Worm (Caenorhabditis elegans) whole organism, L1 larva: ENCODE data around the gene K11D12.14.

Source experiments
- C04F5.9 ChIP-seq: sonication (generic microtip); optimal IDR thresholded peaks from 2 replicates; lab custom pipeline; 2016; ENCODE audit warnings: missing genetic modification characterization, missing compliant biosample characterization
- C16A3.4 ChIP-seq: fragments of 150-350 bp; optimal IDR thresholded peaks from 2 replicates; lab custom pipeline; 2014; ENCODE audit warnings: missing biosample characterization, missing genetic modification characterization
- C34B4.2 ChIP-seq: sonication (generic microtip); optimal IDR thresholded peaks from 2 replicates; lab custom pipeline; 2017; ENCODE audit warnings: mild to moderate bottlenecking, missing genetic modification characterization, missing compliant biosample characterization
- F16B12.6 ChIP-seq: fragments of 150-350 bp; optimal IDR thresholded peaks from 2 replicates; lab custom pipeline; 2014; ENCODE audit warnings: missing biosample characterization, missing genetic modification characterization
- alr-1 ChIP-seq: fragments of 200-800 bp; sonication (Bioruptor generic); optimal IDR thresholded peaks from 2 replicates; lab custom pipeline; 2018; ENCODE audit warnings: borderline replicate concordance, mild to moderate bottlenecking, missing genetic modification characterization, missing compliant biosample characterization
- ama-1 ChIP-seq: fragments of 150-350 bp; optimal IDR thresholded peaks from 2 replicates; lab custom pipeline; 2014
- blmp-1 ChIP-seq: fragments of 150-350 bp; optimal IDR thresholded peaks from 2 replicates; lab custom pipeline; 2014; ENCODE audit warnings: missing biosample characterization, missing genetic modification characterization
- ceh-82 ChIP-seq, 3 experiments: fragments of 150-350 bp in 1 of 3; sonication (generic microtip) in 2 of 3; optimal IDR thresholded peaks; 2 replicates each; lab custom pipeline; 2014 to 2017; ENCODE audit warnings: missing biosample characterization in 3 of 3, missing genetic modification characterization in 3 of 3
- dpl-1 ChIP-seq, 3 experiments: fragments of 150-350 bp in 2 of 3; sonication (generic microtip) in 1 of 3; optimal IDR thresholded peaks; 2 replicates each; lab custom pipeline; 2014 to 2017; ENCODE audit warnings: missing biosample characterization in 3 of 3, missing genetic modification characterization in 3 of 3, missing genetic modification reagents in 3 of 3
- efl-1 ChIP-seq, 4 experiments: fragments of 150-350 bp; optimal IDR thresholded peaks in 3 of 4; peaks in 1 of 4; 1 replicate in 1 of 4; 2 replicates in 3 of 4; lab custom pipeline; 2014; ENCODE audit warnings: missing biosample characterization in 2 of 4, missing genetic modification characterization in 2 of 4, missing genetic modification reagents in 2 of 4
- egl-13 ChIP-seq: sonication (generic microtip); optimal IDR thresholded peaks from 2 replicates; lab custom pipeline; 2016; ENCODE audit warnings: missing genotype, missing genetic modification reagents, missing genetic modification characterization, missing compliant biosample characterization
- egl-27 ChIP-seq, 2 experiments: fragments of 150-350 bp in 1 of 2; sonication (generic microtip); optimal IDR thresholded peaks; 3 replicates each; lab custom pipeline; 2017 to 2018; ENCODE audit warnings: missing biosample characterization in 2 of 2, missing genetic modification characterization in 2 of 2, missing genetic modification reagents in 2 of 2
- elt-2 ChIP-seq: sonication (generic microtip); optimal IDR thresholded peaks from 2 replicates; lab custom pipeline; 2016; ENCODE audit warnings: missing genetic modification characterization, mild to moderate bottlenecking, inconsistent platforms, missing compliant biosample characterization, missing genetic modification reagents
- elt-3 ChIP-seq, 6 experiments: fragments of 150-350 bp in 1 of 6; sonication (generic microtip); optimal IDR thresholded peaks; 2 replicates each; lab custom pipeline; 2017 to 2018; ENCODE audit warnings: missing biosample characterization in 6 of 6, missing genetic modification characterization in 6 of 6, inconsistent platforms in 1 of 6
- ets-5 ChIP-seq: fragments of 200-800 bp; sonication (Bioruptor generic); IDR thresholded peaks from 2 replicates; pipeline ENCODE4 v1.3.6; 2022; ENCODE audit warnings: missing genetic modification characterization, missing compliant biosample characterization
- fkh-10 ChIP-seq: sonication (generic microtip); optimal IDR thresholded peaks from 2 replicates; lab custom pipeline; 2017; ENCODE audit warnings: missing biosample characterization, missing genetic modification reagents, missing genetic modification characterization
- fos-1 ChIP-seq: fragments of 150-350 bp; optimal IDR thresholded peaks from 2 replicates; lab custom pipeline; 2014; ENCODE audit warnings: missing biosample characterization, missing genetic modification characterization
- grh-1 ChIP-seq: fragments of 200-800 bp; sonication (Bioruptor generic); IDR thresholded peaks from 2 replicates; pipeline ENCODE4 v1.3.6; 2022; ENCODE audit warnings: missing genetic modification reagents, missing genetic modification characterization, missing compliant biosample characterization
- hlh-4 ChIP-seq: sonication (generic microtip); optimal IDR thresholded peaks from 2 replicates; lab custom pipeline; 2016; ENCODE audit warnings: mild to moderate bottlenecking, missing genetic modification characterization, missing compliant biosample characterization
- hpl-2 ChIP-seq: fragments of 150-350 bp; optimal IDR thresholded peaks from 2 replicates; lab custom pipeline; 2014; ENCODE audit warnings: missing biosample characterization, missing genetic modification reagents, missing genetic modification characterization
- isw-1 ChIP-seq: fragments of 200-800 bp; sonication (Bioruptor generic); IDR thresholded peaks from 2 replicates; pipeline ENCODE4 v1.3.6; 2022; ENCODE audit warnings: missing genetic modification characterization, missing compliant biosample characterization
- jun-1 ChIP-seq: fragments of 150-350 bp; optimal IDR thresholded peaks from 2 replicates; lab custom pipeline; 2014; ENCODE audit warnings: missing biosample characterization, missing genetic modification reagents, missing genetic modification characterization
- lin-13 ChIP-seq: fragments of 150-350 bp; optimal IDR thresholded peaks from 2 replicates; lab custom pipeline; 2014; ENCODE audit warnings: missing biosample characterization, missing genetic modification reagents, missing genetic modification characterization
- lir-3 ChIP-seq: sonication (generic microtip); optimal IDR thresholded peaks from 2 replicates; lab custom pipeline; 2016; ENCODE audit warnings: mild to moderate bottlenecking, missing genetic modification characterization, moderate library complexity, missing compliant biosample characterization; ENCODE audit not compliant: poor library complexity
- lsy-2 ChIP-seq, 2 experiments: fragments of 150-350 bp; optimal IDR thresholded peaks; 2 replicates each; lab custom pipeline; 2014; ENCODE audit warnings: missing biosample characterization in 2 of 2, missing genetic modification characterization in 2 of 2
- mdl-1 ChIP-seq, 2 experiments: fragments of 150-350 bp; optimal IDR thresholded peaks; 2 replicates each; lab custom pipeline; 2014 to 2017; ENCODE audit warnings: missing biosample characterization in 2 of 2, missing genetic modification characterization in 2 of 2, inconsistent platforms in 1 of 2
- mef-2 ChIP-seq: fragments of 150-350 bp; optimal IDR thresholded peaks from 2 replicates; lab custom pipeline; 2014; ENCODE audit warnings: missing biosample characterization, missing genetic modification characterization
- nhr-12 ChIP-seq: sonication (generic microtip); optimal IDR thresholded peaks from 2 replicates; lab custom pipeline; 2017; ENCODE audit warnings: missing biosample characterization, missing genetic modification characterization
- nhr-20 ChIP-seq: sonication (generic microtip); optimal IDR thresholded peaks from 2 replicates; lab custom pipeline; 2016; ENCODE audit warnings: mild to moderate bottlenecking, missing genetic modification characterization, missing compliant biosample characterization
- nhr-71 ChIP-seq: sonication (generic microtip); optimal IDR thresholded peaks from 2 replicates; lab custom pipeline; 2016; ENCODE audit warnings: mild to moderate bottlenecking, missing genetic modification characterization, moderate library complexity, missing compliant biosample characterization
- nhr-76 ChIP-seq: sonication (generic microtip); optimal IDR thresholded peaks from 2 replicates; lab custom pipeline; 2017; ENCODE audit warnings: missing biosample characterization, missing genetic modification characterization
- nhr-84 ChIP-seq: sonication (generic microtip); optimal IDR thresholded peaks from 2 replicates; lab custom pipeline; 2017; ENCODE audit warnings: missing biosample characterization, missing genetic modification characterization
- snpc-4 ChIP-seq: fragments of 150-350 bp; optimal IDR thresholded peaks from 2 replicates; lab custom pipeline; 2014; ENCODE audit warnings: missing biosample characterization, missing genetic modification characterization
- sox-4 ChIP-seq: sonication (generic microtip); optimal IDR thresholded peaks from 2 replicates; lab custom pipeline; 2016; ENCODE audit warnings: missing genetic modification characterization, missing compliant biosample characterization
- sptf-1 ChIP-seq: fragments of 150-350 bp; optimal IDR thresholded peaks from 2 replicates; lab custom pipeline; 2014; ENCODE audit warnings: missing biosample characterization, missing genetic modification characterization
- unc-130 ChIP-seq: fragments of 150-350 bp; optimal IDR thresholded peaks from 2 replicates; lab custom pipeline; 2017; ENCODE audit warnings: missing biosample characterization, missing genetic modification characterization, inconsistent platforms
- unc-30 ChIP-seq: sonication (generic microtip); optimal IDR thresholded peaks from 2 replicates; lab custom pipeline; 2017; ENCODE audit warnings: missing biosample characterization, missing genetic modification characterization
- unc-62 ChIP-seq: fragments of 150-350 bp; optimal IDR thresholded peaks from 2 replicates; lab custom pipeline; 2014; ENCODE audit warnings: missing biosample characterization, missing genetic modification reagents, missing genetic modification characterization
- unc-86 ChIP-seq: sonication (generic microtip); optimal IDR thresholded peaks from 2 replicates; lab custom pipeline; 2016; ENCODE audit warnings: missing genetic modification characterization, missing compliant biosample characterization
- vab-15 ChIP-seq: sonication (generic microtip); optimal IDR thresholded peaks from 2 replicates; lab custom pipeline; 2017; ENCODE audit warnings: missing genotype, mild to moderate bottlenecking, missing genetic modification characterization, missing compliant biosample characterization
- xbp-1 ChIP-seq: sonication (generic microtip); optimal IDR thresholded peaks from 2 replicates; lab custom pipeline; 2016; ENCODE audit warnings: missing genetic modification characterization, missing compliant biosample characterization
- zag-1 ChIP-seq: fragments of 150-350 bp; optimal IDR thresholded peaks from 2 replicates; lab custom pipeline; 2014; ENCODE audit warnings: missing biosample characterization, missing genetic modification characterization
- zip-4 ChIP-seq: fragments of 200-800 bp; sonication (Bioruptor generic); optimal IDR thresholded peaks from 2 replicates; lab custom pipeline; 2018; ENCODE audit warnings: mild to moderate bottlenecking, missing genetic modification characterization, moderate library complexity, missing compliant biosample characterization
- ztf-11 ChIP-seq, 2 experiments: sonication (generic microtip); optimal IDR thresholded peaks; 2 replicates each; lab custom pipeline; 2016 to 2017; ENCODE audit warnings: missing genetic modification characterization in 2 of 2, missing biosample characterization in 1 of 2, missing compliant biosample characterization in 1 of 2
- ztf-4 ChIP-seq: fragments of 150-350 bp; optimal IDR thresholded peaks from 2 replicates; lab custom pipeline; 2014; ENCODE audit warnings: missing biosample characterization, missing genetic modification characterization

K11D12.14 gene

DNA sequence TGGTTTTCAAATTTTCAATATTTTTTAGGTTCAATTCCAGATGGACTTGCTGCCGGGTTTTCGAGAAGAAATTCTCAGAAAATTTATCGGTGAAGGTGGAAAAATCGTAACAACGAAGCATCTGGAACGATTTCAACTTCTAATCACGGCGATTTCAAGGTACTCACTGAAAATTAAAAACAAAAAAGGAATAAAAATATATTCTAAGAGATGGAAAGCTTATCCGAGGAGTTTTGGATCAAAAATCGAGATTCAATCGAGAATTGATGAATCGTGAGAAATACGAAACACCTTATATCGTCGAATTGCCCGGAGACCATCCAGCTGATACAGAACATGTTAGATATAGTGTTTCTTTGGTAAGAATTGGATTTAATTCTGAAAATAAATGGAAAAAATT, 2.8 kb downstream of the K11D12.14 start, which contains the start of gene K11D12.12:
Gene K11D12.12, plus strand, starts transcription at position 29 of the 400 bp plus-strand sequence.
- TF ChIP-seq efl-1 (optimal IDR thresholded peaks at IDR 0.05; lab: Kevin White, UChicago) (no peak), efl-1 (GFP tag; optimal IDR thresholded peaks at IDR 0.05 in 1 of 2; lab: Kevin White, UChicago) (peak in 1 of 2 experiments; percentile 91), nhr-71 (tag; lab: Kevin White, UChicago) (no peak)

DNA sequence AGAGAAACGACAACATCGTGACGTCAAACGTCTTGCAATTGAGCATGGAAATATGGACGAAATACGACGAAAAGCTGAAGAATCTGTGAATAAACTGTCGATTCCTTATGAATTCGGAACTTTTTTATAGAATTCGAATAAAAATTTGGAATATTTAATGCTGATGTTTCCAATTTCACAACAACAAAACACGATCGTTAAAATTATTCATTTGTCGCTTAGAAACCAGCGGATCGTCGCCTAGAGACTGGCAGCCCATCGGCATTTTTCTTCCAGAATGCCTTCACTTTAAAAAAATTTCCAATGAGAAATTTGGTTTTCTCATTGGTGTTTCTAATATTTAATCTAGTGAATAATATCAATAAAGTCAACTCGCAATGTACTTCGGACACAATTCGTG, 3.9 kb downstream of the K11D12.14 start, which contains the start of gene cwp-4:
Gene cwp-4, plus strand, starts transcription at position 301 of the 400 bp plus-strand sequence.
- TF ChIP-seq unc-62 = no peak
- no peak for TF ChIP-seq zag-1
- no peak for TF ChIP-seq ama-1 (lab: Kevin White, UChicago)
- TF ChIP-seq alr-1 (tag; lab: Kevin White, UChicago) = no peak
- no peak for TF ChIP-seq egl-27 (tag; optimal IDR thresholded peaks at IDR 0.05; lab: Kevin White, UChicago)
- TF ChIP-seq hlh-4 (tag; lab: Kevin White, UChicago) = no peak
- TF ChIP-seq xbp-1 (tag; lab: Kevin White, UChicago) = no peak
- no peak for TF ChIP-seq hpl-2 (GFP tag; lab: Kevin White, UChicago)
- TF ChIP-seq nhr-71 (tag; lab: Kevin White, UChicago) = no peak
- no peak for TF ChIP-seq grh-1 (GFP tag; lab: Robert Waterston, UW)

DNA sequence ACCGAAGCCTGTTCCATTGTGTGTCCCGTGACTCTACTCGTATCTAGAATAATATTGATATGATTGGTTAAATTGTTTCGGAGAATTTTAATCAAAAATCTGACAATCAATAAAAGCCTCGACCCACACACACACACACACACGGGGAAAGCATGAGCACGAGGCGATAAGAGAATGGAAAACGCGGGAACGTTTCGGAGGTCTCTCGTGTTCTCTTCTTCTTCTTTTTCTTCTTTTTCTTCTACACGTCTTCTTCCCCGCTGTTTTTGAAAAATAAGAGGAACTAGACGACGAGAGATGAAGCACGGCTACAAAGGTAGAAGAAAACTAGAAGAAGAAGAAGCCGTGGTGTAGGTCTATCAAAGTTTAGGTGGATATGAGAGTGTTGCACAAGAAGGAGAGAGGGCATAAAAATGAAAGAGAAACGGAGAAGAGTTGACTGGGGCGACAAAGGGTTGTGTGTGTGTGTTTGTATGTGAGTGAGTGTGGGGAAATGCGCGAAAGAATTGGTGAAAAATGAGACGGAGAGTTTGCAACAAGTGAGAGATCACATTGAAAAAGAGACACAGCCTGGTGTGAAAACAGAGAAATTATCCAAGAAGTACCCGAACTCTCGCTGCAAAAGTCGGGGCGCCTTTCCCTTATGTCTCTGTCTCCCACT, 15.5 kb downstream of the K11D12.14 start, which contains the start of gene mlk-1:
Gene mlk-1, minus strand, starts transcription at position 51 of the 661 bp plus-strand sequence.
- TF ChIP-seq fkh-10 (GFP tag; lab: Kevin White, UChicago) (peak; percentile 73), ets-5 (GFP tag; lab: Robert Waterston, UW) (no peak), ztf-11 (tag; optimal IDR thresholded peaks at IDR 0.05; lab: Kevin White, UChicago) (no peak), nhr-20 (tag; lab: Kevin White, UChicago) (peak; percentile 44), snpc-4 (tag; lab: Kevin White, UChicago) (peak; percentile 38), unc-130 (tag; lab: Kevin White, UChicago) (peak; percentile 18), elt-2 (peak; percentile 48), unc-62 (no peak), hpl-2 (GFP tag; lab: Kevin White, UChicago) (no peak), dpl-1 (GFP tag; optimal IDR thresholded peaks at IDR 0.05; lab: Kevin White, UChicago) (peak in 2 of 3 experiments; percentile 6 to 36), sox-4 (tag; lab: Kevin White, UChicago) (no peak), F16B12.6 (tag; lab: Kevin White, UChicago) (no peak), zag-1 (no peak), ama-1 (lab: Kevin White, UChicago) (peak; percentile 16), blmp-1 (tag; lab: Kevin White, UChicago) (peak; percentile 80), jun-1 (tag; lab: Kevin White, UChicago) (peak; percentile 36), mdl-1 (tag; optimal IDR thresholded peaks at IDR 0.05; lab: Kevin White, UChicago) (no peak), egl-13 (tag; lab: Kevin White, UChicago) (peak; percentile 28), nhr-12 (no peak), nhr-71 (tag; lab: Kevin White, UChicago) (peak; percentile 57), C04F5.9 (no peak), xbp-1 (tag; lab: Kevin White, UChicago) (peak; percentile 10), vab-15 (tag; lab: Kevin White, UChicago) (no peak), nhr-76 (tag; lab: Kevin White, UChicago) (no peak), lir-3 (tag; lab: Kevin White, UChicago) (peak; percentile 19), C16A3.4 (tag; lab: Kevin White, UChicago) (peak; percentile 50), ceh-82 (tag; optimal IDR thresholded peaks at IDR 0.05; lab: Kevin White, UChicago) (peak in 2 of 3 experiments; percentile 27 to 60), efl-1 (optimal IDR thresholded peaks at IDR 0.05; lab: Kevin White, UChicago) (peak; percentile 56 to 68), efl-1 (GFP tag; optimal IDR thresholded peaks at IDR 0.05 in 1 of 2; lab: Kevin White, UChicago) (peak; percentile 37 to 90), elt-3 (tag; optimal IDR thresholded peaks at IDR 0.05; lab: Kevin White, UChicago) (no peak), unc-30 (tag; lab: Kevin White, UChicago) (no peak), sptf-1 (no peak), lin-13 (peak; percentile 8), isw-1 (GFP tag; lab: Robert Waterston, UW) (peak; percentile 36), ztf-4 (no peak), nhr-84 (no peak), unc-86 (peak; percentile 65), zip-4 (GFP tag; lab: Kevin White, UChicago) (no peak), fos-1 (tag; lab: Kevin White, UChicago) (no peak), C34B4.2 (tag; lab: Kevin White, UChicago) (no peak), lsy-2 (tag; optimal IDR thresholded peaks at IDR 0.05; lab: Kevin White, UChicago) (peak; percentile 39 to 75), mef-2 (peak; percentile 24)
